Worm (Caenorhabditis elegans) whole organism, young adult: Measurements from ENCODE around the gene srd-47.

Source experiments
- B0019.2 ChIP-seq: fragments of 200-800 bp; sonication (Bioruptor generic); conservative IDR thresholded peaks from 2 replicates; pipeline ENCODE4 v1.3.6; 2022; ENCODE audit warnings: missing genetic modification reagents, missing genetic modification characterization, missing compliant biosample characterization
- B0035.1 ChIP-seq: sonication (generic microtip); optimal IDR thresholded peaks from 2 replicates; lab custom pipeline; 2016; ENCODE audit warnings: missing genetic modification characterization, mild to moderate bottlenecking, missing compliant biosample characterization, missing genotype, missing genetic modification reagents
- C06A6.2 ChIP-seq: fragments of 200-800 bp; sonication (Bioruptor generic); conservative IDR thresholded peaks from 2 replicates; pipeline ENCODE4 v1.3.6; 2022; ENCODE audit warnings: missing genetic modification characterization, missing compliant biosample characterization
- D2030.7 ChIP-seq: fragments of 200-800 bp; sonication (Bioruptor generic); IDR thresholded peaks from 2 replicates; pipeline ENCODE4 v1.3.6; 2022; ENCODE audit warnings: missing genetic modification reagents, missing genetic modification characterization, missing compliant biosample characterization
- F23B12.7 ChIP-seq: sonication (generic microtip); optimal IDR thresholded peaks from 2 replicates; lab custom pipeline; 2017; ENCODE audit warnings: missing genetic modification characterization, mild to moderate bottlenecking, missing compliant biosample characterization, antibody characterized with exemption, moderate library complexity; ENCODE audit not compliant: insufficient read depth
- F52B5.7 ChIP-seq: sonication (generic microtip); optimal IDR thresholded peaks from 2 replicates; lab custom pipeline; 2016; ENCODE audit warnings: mild to moderate bottlenecking, missing genetic modification characterization, missing compliant biosample characterization
- F55B11.4 ChIP-seq: sonication (generic microtip); optimal IDR thresholded peaks from 2 replicates; lab custom pipeline; 2016; ENCODE audit warnings: missing compliant biosample characterization, missing genetic modification characterization, borderline replicate concordance; ENCODE audit not compliant: insufficient read depth
- F57C9.4 ChIP-seq: sonication (generic microtip); optimal IDR thresholded peaks from 2 replicates; lab custom pipeline; 2017; ENCODE audit warnings: mild to moderate bottlenecking, missing genetic modification characterization, missing compliant biosample characterization
- Y53F4B.3 ChIP-seq: fragments of 200-800 bp; sonication (Bioruptor generic); IDR thresholded peaks from 2 replicates; pipeline ENCODE4 v1.3.6; 2022; ENCODE audit warnings: missing genetic modification reagents, missing genetic modification characterization, missing compliant biosample characterization
- Y56A3A.18 ChIP-seq: fragments of 200-800 bp; sonication (Bioruptor generic); IDR thresholded peaks from 2 replicates; pipeline ENCODE4 v1.3.6; 2022; ENCODE audit warnings: missing genetic modification reagents, missing genetic modification characterization, missing compliant biosample characterization
- Y95B8A.8 ChIP-seq: fragments of 200-800 bp; sonication (Bioruptor generic); IDR thresholded peaks from 2 replicates; pipeline ENCODE4 v1.3.6; 2022; ENCODE audit warnings: missing genetic modification reagents, missing genetic modification characterization, missing compliant biosample characterization
- akir-1 ChIP-seq: fragments of 200-800 bp; sonication (Bioruptor generic); optimal IDR thresholded peaks from 2 replicates; lab custom pipeline; 2018; ENCODE audit warnings: mild to moderate bottlenecking, missing genetic modification characterization, moderate library complexity, missing compliant biosample characterization
- ama-1 ChIP-seq, 3 experiments: fragments of 150-350 bp in 1 of 3; sonication (generic microtip) in 2 of 3; optimal IDR thresholded peaks; 2 replicates each; lab custom pipeline; 2014 to 2018; ENCODE audit warnings: missing biosample characterization in 2 of 3, missing genetic modification characterization in 2 of 3, missing genetic modification reagents in 2 of 3
- aptf-2 ChIP-seq: fragments of 200-800 bp; sonication (Bioruptor generic); conservative IDR thresholded peaks from 2 replicates; pipeline ENCODE4 v1.3.6; 2022; ENCODE audit warnings: missing genetic modification reagents, missing genetic modification characterization, missing compliant biosample characterization
- aptf-3 ChIP-seq: fragments of 200-800 bp; sonication (Bioruptor generic); IDR thresholded peaks from 2 replicates; pipeline ENCODE4 v1.3.6; 2022; ENCODE audit warnings: missing genetic modification characterization, missing compliant biosample characterization
- attf-3 ChIP-seq: fragments of 200-800 bp; sonication (Bioruptor generic); conservative IDR thresholded peaks from 2 replicates; pipeline ENCODE4 v1.3.6; 2022; ENCODE audit warnings: missing genetic modification reagents, missing genetic modification characterization, missing compliant biosample characterization
- attf-5 ChIP-seq: fragments of 200-800 bp; sonication (Bioruptor generic); optimal IDR thresholded peaks from 2 replicates; lab custom pipeline; 2018; ENCODE audit warnings: mild to moderate bottlenecking, missing genetic modification characterization, missing compliant biosample characterization
- ceh-40 ChIP-seq: fragments of 200-800 bp; sonication (Bioruptor generic); IDR thresholded peaks from 2 replicates; pipeline ENCODE4 v1.3.6; 2022; ENCODE audit warnings: missing genetic modification characterization, missing compliant biosample characterization
- ceh-79 ChIP-seq: sonication (generic microtip); optimal IDR thresholded peaks from 2 replicates; lab custom pipeline; 2017; ENCODE audit warnings: mild to moderate bottlenecking, missing genetic modification characterization, missing compliant biosample characterization
- ceh-91 ChIP-seq: fragments of 200-800 bp; sonication (Bioruptor generic); IDR thresholded peaks from 2 replicates; pipeline ENCODE4 v1.3.6; 2022; ENCODE audit warnings: missing genetic modification reagents, missing genetic modification characterization, missing compliant biosample characterization
- dox-1 ChIP-seq: fragments of 200-800 bp; sonication (Bioruptor generic); IDR thresholded peaks from 2 replicates; pipeline ENCODE4 v1.3.6; 2022; ENCODE audit warnings: missing genetic modification reagents, missing genetic modification characterization, missing compliant biosample characterization
- efl-1 ChIP-seq: fragments of 150-350 bp; optimal IDR thresholded peaks from 2 replicates; lab custom pipeline; 2014; ENCODE audit warnings: missing biosample characterization, missing genetic modification reagents, missing genetic modification characterization
- egrh-3 ChIP-seq: fragments of 200-800 bp; sonication (Bioruptor generic); IDR thresholded peaks from 2 replicates; pipeline ENCODE4 v1.3.6; 2022; ENCODE audit warnings: missing genetic modification reagents, missing genetic modification characterization, missing compliant biosample characterization
- ekl-4 ChIP-seq: fragments of 200-800 bp; sonication (Bioruptor generic); IDR thresholded peaks from 2 replicates; pipeline ENCODE4 v1.3.6; 2022; ENCODE audit warnings: missing genetic modification reagents, missing genetic modification characterization, missing compliant biosample characterization
- fkh-3 ChIP-seq: sonication (generic microtip); optimal IDR thresholded peaks from 2 replicates; lab custom pipeline; 2016; ENCODE audit warnings: mild to moderate bottlenecking, missing genetic modification characterization, missing compliant biosample characterization
- him-1 ChIP-seq: sonication (generic microtip); optimal IDR thresholded peaks from 2 replicates; lab custom pipeline; 2016; ENCODE audit warnings: missing genotype, missing genetic modification reagents, missing genetic modification characterization, missing compliant biosample characterization
- hmg-20 ChIP-seq: fragments of 200-800 bp; sonication (Bioruptor generic); IDR thresholded peaks from 2 replicates; pipeline ENCODE4 v1.3.6; 2022; ENCODE audit warnings: missing genetic modification reagents, missing genetic modification characterization, missing compliant biosample characterization
- hrde-1 ChIP-seq: sonication (generic microtip); optimal IDR thresholded peaks from 2 replicates; lab custom pipeline; 2016; ENCODE audit warnings: missing genetic modification characterization, mild to moderate bottlenecking, missing compliant biosample characterization, moderate library complexity, missing genotype, missing genetic modification reagents, borderline replicate concordance
- hsf-1 ChIP-seq: fragments of 200-800 bp; sonication (Bioruptor generic); IDR thresholded peaks from 2 replicates; pipeline ENCODE4 v1.3.6; 2022; ENCODE audit warnings: missing genetic modification reagents, missing genetic modification characterization, missing compliant biosample characterization
- let-526 ChIP-seq: fragments of 200-800 bp; sonication (Bioruptor generic); IDR thresholded peaks from 2 replicates; pipeline ENCODE4 v1.3.6; 2022; ENCODE audit warnings: missing genetic modification reagents, missing genetic modification characterization, missing compliant biosample characterization
- lin-26 ChIP-seq: fragments of 200-800 bp; sonication (Bioruptor generic); IDR thresholded peaks from 2 replicates; pipeline ENCODE4 v1.3.6; 2022; ENCODE audit warnings: missing genetic modification reagents, missing genetic modification characterization, missing compliant biosample characterization
- lin-40 ChIP-seq: sonication (generic microtip); optimal IDR thresholded peaks from 2 replicates; lab custom pipeline; 2016; ENCODE audit warnings: missing genetic modification characterization, mild to moderate bottlenecking, missing compliant biosample characterization, missing genotype, missing genetic modification reagents
- lir-1 ChIP-seq: fragments of 200-800 bp; sonication (Bioruptor generic); conservative IDR thresholded peaks from 2 replicates; pipeline ENCODE4 v1.3.6; 2022; ENCODE audit warnings: missing genetic modification reagents, missing genetic modification characterization, missing compliant biosample characterization
- madf-3 ChIP-seq: fragments of 200-800 bp; sonication (Bioruptor generic); IDR thresholded peaks from 2 replicates; pipeline ENCODE4 v1.3.6; 2022; ENCODE audit warnings: missing genetic modification reagents, missing genetic modification characterization, missing compliant biosample characterization
- mcd-1 ChIP-seq: fragments of 200-800 bp; sonication (Bioruptor generic); IDR thresholded peaks from 2 replicates; pipeline ENCODE4 v1.3.6; 2022; ENCODE audit warnings: missing genetic modification reagents, missing genetic modification characterization, missing compliant biosample characterization
- pbrm-1 ChIP-seq: fragments of 200-800 bp; sonication (Bioruptor generic); IDR thresholded peaks from 2 replicates; pipeline ENCODE4 v1.3.6; 2022; ENCODE audit warnings: missing genetic modification reagents, missing genetic modification characterization, missing compliant biosample characterization
- rcor-1 ChIP-seq: fragments of 200-800 bp; sonication (Bioruptor generic); IDR thresholded peaks from 2 replicates; pipeline ENCODE4 v1.3.6; 2022; ENCODE audit warnings: missing genetic modification reagents, missing genetic modification characterization, missing compliant biosample characterization
- rec-8 ChIP-seq, 2 experiments: sonication (generic microtip); optimal IDR thresholded peaks; 2 replicates each; lab custom pipeline; 2016; ENCODE audit warnings: mild to moderate bottlenecking in 2 of 2, missing genetic modification characterization in 2 of 2, missing genetic modification reagents in 2 of 2, missing genotype in 2 of 2, missing biosample characterization in 1 of 2, missing compliant biosample characterization in 1 of 2, moderate library complexity in 1 of 2
- snpc-1.3 ChIP-seq: sonication (generic microtip); optimal IDR thresholded peaks from 2 replicates; lab custom pipeline; 2017; ENCODE audit warnings: missing genetic modification characterization, mild to moderate bottlenecking, missing compliant biosample characterization, antibody characterized with exemption, moderate library complexity, missing genotype, missing genetic modification reagents; ENCODE audit not compliant: insufficient read depth
- somi-1 ChIP-seq: fragments of 200-800 bp; sonication (Bioruptor generic); optimal IDR thresholded peaks from 2 replicates; lab custom pipeline; 2018; ENCODE audit warnings: mild to moderate bottlenecking, missing genetic modification characterization, missing compliant biosample characterization
- tbp1 ChIP-seq: fragments of 200-800 bp; sonication (Bioruptor generic); optimal IDR thresholded peaks from 2 replicates; lab custom pipeline; 2018; ENCODE audit warnings: mild to moderate bottlenecking, missing genetic modification characterization, missing compliant biosample characterization
- tbx-9 ChIP-seq: sonication (generic microtip); optimal IDR thresholded peaks from 2 replicates; lab custom pipeline; 2016; ENCODE audit warnings: borderline replicate concordance, missing genetic modification characterization, inconsistent platforms, missing compliant biosample characterization
- unc-62 ChIP-seq: fragments of 150-350 bp; optimal IDR thresholded peaks from 2 replicates; lab custom pipeline; 2014; ENCODE audit warnings: missing biosample characterization, missing genetic modification reagents, missing genetic modification characterization
- xnd-1 ChIP-seq: sonication (generic microtip); optimal IDR thresholded peaks from 2 replicates; lab custom pipeline; 2016; ENCODE audit warnings: missing genotype, missing genetic modification reagents, missing genetic modification characterization, missing compliant biosample characterization
- ztf-22 ChIP-seq: fragments of 200-800 bp; sonication (Bioruptor generic); optimal IDR thresholded peaks from 2 replicates; lab custom pipeline; 2018; ENCODE audit warnings: mild to moderate bottlenecking, missing genetic modification characterization, moderate library complexity, missing compliant biosample characterization
- ztf-6 ChIP-seq: fragments of 200-800 bp; sonication (Bioruptor generic); IDR thresholded peaks from 2 replicates; pipeline ENCODE4 v1.3.6; 2022; ENCODE audit warnings: missing genetic modification reagents, missing genetic modification characterization, missing compliant biosample characterization

Gene srd-47

DNA sequence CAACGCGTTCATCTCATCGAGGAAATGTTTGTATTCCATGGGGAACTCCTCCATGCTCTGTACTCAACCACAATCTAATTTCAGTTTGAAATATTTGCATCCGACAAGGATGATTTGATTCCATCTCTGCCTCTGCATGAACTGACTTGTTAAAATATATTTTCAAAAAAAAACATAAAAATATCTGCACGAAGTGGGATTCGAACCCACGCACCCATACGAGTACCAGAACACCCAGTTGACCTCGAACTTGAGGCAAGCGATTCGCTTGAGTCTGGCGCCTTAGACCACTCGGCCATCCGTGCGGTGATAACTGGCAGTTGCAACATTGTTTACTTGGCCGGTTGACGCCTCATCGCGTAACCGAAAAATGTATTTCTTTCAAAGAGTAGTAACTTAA, 14.4 kb downstream of the srd-47 start (continued):
- TF ChIP-seq dox-1 (GFP tag; lab: Robert Waterston, UW) (peak; percentile 82), Y53F4B.3 (GFP tag; lab: Robert Waterston, UW) (0 out of 2 replicates have a peak, but pooled peaks have one; percentile 27), fkh-3 (tag; lab: Kevin White, UChicago) (peak; percentile 60), akir-1 (GFP tag; lab: Kevin White, UChicago) (peak; percentile 14), F55B11.4 (tag; lab: Kevin White, UChicago) (no peak), ekl-4 (GFP tag; lab: Robert Waterston, UW) (0 out of 2 replicates have a peak, but pooled peaks have one; percentile 22), hsf-1 (GFP tag; lab: Robert Waterston, UW) (peak; percentile 39; the same call in 1 of the 2 replicates), ztf-22 (GFP tag; lab: Kevin White, UChicago) (peak; percentile 15), F23B12.7 (no peak), egrh-3 (GFP tag; lab: Robert Waterston, UW) (peak; percentile 48; the same call in 1 of the 2 replicates), tbp1 (GFP tag; lab: Kevin White, UChicago) (peak; percentile 94), xnd-1 (tag; lab: Kevin White, UChicago) (no peak), rec-8 (tag; optimal IDR thresholded peaks at IDR 0.05; lab: Kevin White, UChicago) (peak; percentile 35 to 69), mcd-1 (GFP tag; lab: Robert Waterston, UW) (no peak), attf-5 (GFP tag; lab: Kevin White, UChicago) (peak; percentile 48), somi-1 (no peak), efl-1 (GFP tag; lab: Kevin White, UChicago) (peak; percentile 7), ceh-40 (GFP tag; lab: Robert Waterston, UW) (0 out of 2 replicates have a peak, but pooled peaks have one; percentile 38), ama-1 (optimal IDR thresholded peaks at IDR 0.05; lab: Kevin White, UChicago) (no peak), ama-1 (GFP tag; optimal IDR thresholded peaks at IDR 0.05; lab: Kevin White, UChicago) (peak in 1 of 2 experiments; percentile 42), ceh-91 (GFP tag; lab: Robert Waterston, UW) (no peak), lir-1 (GFP tag; lab: Robert Waterston, UW) (no peak), B0035.1 (tag; lab: Kevin White, UChicago) (peak; percentile 18), him-1 (peak; percentile 75), madf-3 (GFP tag; lab: Robert Waterston, UW) (0 out of 2 replicates have a peak, but pooled peaks have one; percentile 55), snpc-1.3 (tag; lab: Kevin White, UChicago) (peak; percentile 81), lin-26 (GFP tag; lab: Robert Waterston, UW) (peak; percentile 83), rcor-1 (GFP tag; lab: Robert Waterston, UW) (peak; percentile 72), ceh-79 (tag; lab: Kevin White, UChicago) (peak; percentile 48), B0019.2 (GFP tag; lab: Robert Waterston, UW) (0 out of 2 replicates have a peak, but pooled peaks have one; percentile 7), tbx-9 (tag; lab: Kevin White, UChicago) (no peak), Y95B8A.8 (GFP tag; lab: Robert Waterston, UW) (0 out of 2 replicates have a peak, but pooled peaks have one; percentile 51), hrde-1 (tag; lab: Kevin White, UChicago) (peak; percentile 61), aptf-3 (no peak), attf-3 (GFP tag; lab: Robert Waterston, UW) (0 out of 2 replicates have a peak, but pooled peaks have one; percentile 16), F57C9.4 (tag; lab: Kevin White, UChicago) (no peak), let-526 (GFP tag; lab: Robert Waterston, UW) (peak; percentile 51; the same call in 1 of the 2 replicates), unc-62 (no peak), lin-40 (tag; lab: Kevin White, UChicago) (peak; percentile 60), aptf-2 (GFP tag; lab: Robert Waterston, UW) (no peak), pbrm-1 (GFP tag; lab: Robert Waterston, UW) (peak; percentile 88), D2030.7 (peak; percentile 93), C06A6.2 (GFP tag; lab: Robert Waterston, UW) (no peak), Y56A3A.18 (GFP tag; lab: Robert Waterston, UW) (peak; percentile 76), hmg-20 (GFP tag; lab: Robert Waterston, UW) (no peak), ztf-6 (GFP tag; lab: Robert Waterston, UW) (no peak), F52B5.7 (tag; lab: Kevin White, UChicago) (peak; percentile 58)
